Worm (Caenorhabditis elegans) whole organism, L4 larva: Measurements from ENCODE around the gene rabr-2.

ENCODE experiments used
- ZK546.5 ChIP-seq, 2 experiments: sonication (generic microtip); optimal IDR thresholded peaks; 2 replicates each; lab custom pipeline; 2017; ENCODE audit warnings: missing biosample characterization in 2 of 2, missing genetic modification characterization in 2 of 2
- ama-1 ChIP-seq: fragments of 150-350 bp; optimal IDR thresholded peaks from 2 replicates; lab custom pipeline; 2014; ENCODE audit warnings: inconsistent platforms, mixed read lengths
- ceh-62 ChIP-seq: sonication (generic microtip); optimal IDR thresholded peaks from 2 replicates; lab custom pipeline; 2017; ENCODE audit warnings: missing biosample characterization, missing genetic modification characterization
- daf-19 ChIP-seq: fragments of 200-800 bp; sonication (Bioruptor generic); conservative IDR thresholded peaks from 2 replicates; pipeline ENCODE4 v1.3.6; 2022; ENCODE audit warnings: missing genetic modification characterization, missing compliant biosample characterization
- dmd-9 ChIP-seq: fragments of 200-800 bp; sonication (Bioruptor generic); IDR thresholded peaks from 2 replicates; pipeline ENCODE4 v1.3.6; 2022; ENCODE audit warnings: missing genetic modification reagents, missing genetic modification characterization, missing compliant biosample characterization
- egl-27 ChIP-seq: sonication (generic microtip); optimal IDR thresholded peaks from 3 replicates; lab custom pipeline; 2017; ENCODE audit warnings: missing biosample characterization, missing genetic modification reagents, missing genetic modification characterization
- lin-15B ChIP-seq: fragments of 150-350 bp; sonication (generic microtip); optimal IDR thresholded peaks from 3 replicates; lab custom pipeline; 2014; ENCODE audit warnings: missing biosample characterization, missing genetic modification characterization
- lin-39 ChIP-seq: fragments of 150-350 bp; optimal IDR thresholded peaks from 2 replicates; lab custom pipeline; 2014; ENCODE audit warnings: missing biosample characterization, missing genetic modification reagents, missing genetic modification characterization
- nhr-11 ChIP-seq: fragments of 150-350 bp; optimal IDR thresholded peaks from 2 replicates; lab custom pipeline; 2014; ENCODE audit warnings: missing biosample characterization, missing genetic modification characterization
- nhr-76 ChIP-seq: fragments of 150-350 bp; optimal IDR thresholded peaks from 2 replicates; lab custom pipeline; 2014; ENCODE audit warnings: missing biosample characterization, missing genetic modification characterization
- spr-3 ChIP-seq: fragments of 200-800 bp; sonication (Bioruptor generic); optimal IDR thresholded peaks from 2 replicates; lab custom pipeline; 2018; ENCODE audit warnings: mild to moderate bottlenecking, missing genetic modification characterization, missing compliant biosample characterization
- zag-1 ChIP-seq: fragments of 150-350 bp; optimal IDR thresholded peaks from 2 replicates; lab custom pipeline; 2014; ENCODE audit warnings: missing biosample characterization, missing genetic modification characterization

- TF ChIP-seq spr-3 (no peak), zag-1 (tag; lab: Kevin White, UChicago) (no peak), dmd-9 (GFP tag; lab: Robert Waterston, UW) (no peak), egl-27 (no peak), lin-15B (tag; lab: Kevin White, UChicago) (no peak), lin-39 (tag; lab: Kevin White, UChicago) (no peak), nhr-76 (tag; lab: Kevin White, UChicago) (no peak), nhr-11 (no peak), daf-19 (GFP tag; lab: Robert Waterston, UW) (no peak), ama-1 (lab: Kevin White, UChicago) (no peak), ZK546.5 (tag; optimal IDR thresholded peaks at IDR 0.05; lab: Kevin White, UChicago) (no peak), ceh-62 (tag; lab: Kevin White, UChicago) (no peak)
Observed at ce11 chrIV:17474047-17474446, 9.1 kb downstream of the rabr-2 start.
